Fruit fly (Drosophila melanogaster): ENCODE measurements around the gene FarO.

FarO gene

DNA sequence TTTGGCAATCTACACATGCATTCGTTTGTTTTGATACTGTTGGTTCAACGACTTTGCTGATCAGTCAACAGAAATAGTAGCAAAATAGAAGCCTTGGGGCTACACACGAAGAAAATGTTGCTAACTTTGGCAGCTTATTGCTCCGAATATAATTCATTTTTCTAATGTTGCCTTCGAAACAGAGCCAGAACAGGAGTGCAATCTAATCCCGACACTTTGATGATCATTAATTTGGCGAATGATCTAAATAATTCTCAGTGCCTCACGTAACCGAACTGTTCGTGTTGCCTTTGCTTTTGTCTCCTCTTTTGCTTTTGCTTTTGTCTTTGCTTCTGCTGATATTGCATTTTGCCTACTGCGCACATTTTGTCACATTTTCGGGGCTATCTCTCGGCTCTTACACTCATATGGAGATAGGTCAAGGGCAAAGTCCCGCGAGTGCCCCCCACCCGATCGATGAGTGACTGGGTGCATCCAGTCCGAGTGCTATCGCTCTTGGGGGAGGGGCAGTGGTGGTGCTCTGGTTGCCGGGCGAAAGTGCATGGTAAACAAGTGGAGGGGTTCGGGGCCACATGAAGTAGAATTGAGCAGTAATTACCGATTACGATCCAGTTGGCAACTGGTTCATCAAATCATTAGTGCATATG, 7.5 kb downstream of the FarO start:
- TF ChIP-seq Ets65A (GFP tag): peak; percentile 6
- TF ChIP-seq ara (GFP tag; IDR thresholded peaks at IDR 0.05): 0 out of 2 replicates have a peak, but pooled peaks have one; percentile 36
- peak in 1 of 2 experiments; percentile 43 for TF ChIP-seq Hr78 (GFP tag; optimal IDR thresholded peaks at IDR 0.05)
- TF ChIP-seq pan (optimal IDR thresholded peaks at IDR 0.05): no peak
- peak in 1 of 2 experiments; percentile 24 for TF ChIP-seq pan (GFP tag; optimal IDR thresholded peaks at IDR 0.05 in 1 of 2, IDR thresholded peaks at IDR 0.05 in 1 of 2)
- TF ChIP-seq gro (GFP tag; optimal IDR thresholded peaks at IDR 0.05): no peak
- TF ChIP-seq ranshi (GFP tag; IDR thresholded peaks at IDR 0.05): no peak
- TF ChIP-seq CG6689 (GFP tag; IDR thresholded peaks at IDR 0.05): 0 out of 2 replicates have a peak, but pooled peaks have one; percentile 26
- TF ChIP-seq CG2116 (GFP tag; optimal IDR thresholded peaks at IDR 0.05): no peak
- TF ChIP-seq Drgx (GFP tag; IDR thresholded peaks at IDR 0.05): peak; percentile 74
- TF ChIP-seq Sox102F (GFP tag; optimal IDR thresholded peaks at IDR 0.05): peak; percentile 15
- TF ChIP-seq gt (GFP tag; IDR thresholded peaks at IDR 0.05): no peak
- TF ChIP-seq insv (GFP tag; optimal IDR thresholded peaks at IDR 0.05): no peak
- no peak for TF ChIP-seq Max (GFP tag; optimal IDR thresholded peaks at IDR 0.05)
- no peak for TF ChIP-seq Blimp-1 (GFP tag; optimal IDR thresholded peaks at IDR 0.05)
- TF ChIP-seq Ada2b (GFP tag; IDR thresholded peaks at IDR 0.05): 0 out of 2 replicates have a peak, but pooled peaks have one; percentile 12
- no peak for TF ChIP-seq chn (GFP tag; optimal IDR thresholded peaks at IDR 0.05)
- no peak for TF ChIP-seq h (optimal IDR thresholded peaks at IDR 0.05)
- TF ChIP-seq CG10366 (GFP tag; IDR thresholded peaks at IDR 0.05): no peak
- no peak for TF ChIP-seq CG10274 (GFP tag; optimal IDR thresholded peaks at IDR 0.05)
- TF ChIP-seq sens (GFP tag): peak; percentile 49
- TF ChIP-seq sr (GFP tag; IDR thresholded peaks at IDR 0.05): no peak
- TF ChIP-seq hkb (optimal IDR thresholded peaks at IDR 0.05): no peak
- peak; percentile 39; the same call in 1 of the 2 replicates for TF ChIP-seq hkb (GFP tag; IDR thresholded peaks at IDR 0.05)
- TF ChIP-seq CG17359 (tag; optimal IDR thresholded peaks at IDR 0.05): peak; percentile 6
- no peak for TF ChIP-seq Optix (GFP tag; IDR thresholded peaks at IDR 0.05)
- peak; percentile 24 for TF ChIP-seq CG11504 (tag; optimal IDR thresholded peaks at IDR 0.05)
- no peak for TF ChIP-seq da (GFP tag; optimal IDR thresholded peaks at IDR 0.05)
- TF ChIP-seq nom (GFP tag; optimal IDR thresholded peaks at IDR 0.05): peak; percentile 47
- TF ChIP-seq CG9215 (GFP tag; IDR thresholded peaks at IDR 0.05): no peak
- no peak for TF ChIP-seq Hand (GFP tag; optimal IDR thresholded peaks at IDR 0.05)
- no peak for TF ChIP-seq HmgD (GFP tag; optimal IDR thresholded peaks at IDR 0.05)
- TF ChIP-seq nmo (GFP tag; optimal IDR thresholded peaks at IDR 0.05): peak; percentile 2
- TF ChIP-seq row (GFP tag; IDR thresholded peaks at IDR 0.05): 0 out of 3 replicates have a peak, but pooled peaks have one; percentile 8
- no peak for TF ChIP-seq fd3F (GFP tag; optimal IDR thresholded peaks at IDR 0.05)
- peak; percentile 16 for TF ChIP-seq lbe (GFP tag; optimal IDR thresholded peaks at IDR 0.05)
- TF ChIP-seq CG11093 (GFP tag; IDR thresholded peaks at IDR 0.05): no peak
- no peak for TF ChIP-seq dmrt99B (tag; optimal IDR thresholded peaks at IDR 0.05)
- TF ChIP-seq CG1792 (GFP tag; optimal IDR thresholded peaks at IDR 0.05): no peak
- no peak for TF ChIP-seq CG31224 (GFP tag; IDR thresholded peaks at IDR 0.05)
- peak; percentile 2 for TF ChIP-seq phol (tag; optimal IDR thresholded peaks at IDR 0.05)
- TF ChIP-seq dysf (GFP tag; IDR thresholded peaks at IDR 0.05): peak; percentile 34; the same call in 1 of the 3 replicates
- peak; percentile 40 for TF ChIP-seq Med (GFP tag)
- no peak for TF ChIP-seq CG7928 (GFP tag; optimal IDR thresholded peaks at IDR 0.05)
- no peak for TF ChIP-seq aop (GFP tag; IDR thresholded peaks at IDR 0.05)
- TF ChIP-seq chinmo (GFP tag; IDR thresholded peaks at IDR 0.05; ENCODE audit: partially characterized antibody): no peak
- TF ChIP-seq Xrp1 (GFP tag; IDR thresholded peaks at IDR 0.05): peak; percentile 30; the same call in 1 of the 2 replicates
